Fruit fly (Drosophila melanogaster) whole organism, wandering third instar larva: ENCODE data around the gene sgg.

Experiments
- Dfd ChIP-seq: fragments of >200 bp; optimal IDR thresholded peaks from 2 replicates; lab custom pipeline; 2017; ENCODE audit warnings: missing biosample characterization, missing genetic modification characterization
- Hr78 ChIP-seq: fragments of >200 bp; optimal IDR thresholded peaks from 2 replicates; lab custom pipeline; 2017; ENCODE audit warnings: missing biosample characterization, missing genetic modification characterization
- N ChIP-seq: fragments of >200 bp; optimal IDR thresholded peaks from 2 replicates; lab custom pipeline; 2018; ENCODE audit warnings: missing biosample characterization, missing external identifiers, missing genetic modification characterization
- Vsx2 ChIP-seq: fragments of 200-300, 225-300 bp; sonication (Bioruptor generic); optimal IDR thresholded peaks from 2 replicates; lab custom pipeline; 2018; ENCODE audit warnings: missing biosample characterization, missing genetic modification characterization; ENCODE audit not compliant: partially characterized antibody
- fru ChIP-seq: fragments of 200-800 bp; sonication (Bioruptor generic); optimal IDR thresholded peaks from 3 replicates; lab custom pipeline; 2016; ENCODE audit warnings: missing biosample characterization, mild to moderate bottlenecking, missing genetic modification characterization
- rgr ChIP-seq: fragments of 200-800 bp; sonication (Bioruptor generic); optimal IDR thresholded peaks from 3 replicates; lab custom pipeline; 2016; ENCODE audit warnings: missing biosample characterization, mild to moderate bottlenecking, missing genetic modification characterization
- usp ChIP-seq: fragments of >200 bp; optimal IDR thresholded peaks from 2 replicates; lab custom pipeline; 2017; ENCODE audit warnings: missing biosample characterization, missing genetic modification characterization

DNA sequence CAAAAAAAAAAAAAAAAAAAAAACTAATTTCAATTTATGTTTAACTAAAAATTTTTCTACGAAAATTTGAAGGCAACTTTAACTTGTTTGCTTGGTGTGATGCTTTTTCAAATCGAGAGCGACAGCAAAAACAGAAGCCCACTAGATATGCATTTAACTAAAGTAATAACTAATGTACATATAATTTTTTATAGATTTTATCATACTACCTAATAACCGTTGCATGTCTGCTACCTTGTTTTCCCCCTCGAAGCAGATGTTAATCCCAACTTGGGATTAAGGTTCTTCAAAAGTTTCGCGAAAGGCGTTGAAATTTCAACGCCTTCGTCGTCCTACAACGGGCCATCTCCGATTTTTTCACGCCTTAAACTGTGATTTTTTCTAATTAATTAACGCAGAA, 49.1 kb downstream of the sgg start, which contains the start of gene CG2652:
- TF ChIP-seq usp (GFP tag; lab: Kevin White, UChicago) (no peak), Hr78 (GFP tag; lab: Kevin White, UChicago) (no peak), rgr (no peak), N (no peak), Vsx2 (GFP tag; lab: Kevin White, UChicago) (no peak), fru (GFP tag; lab: Kevin White, UChicago) (no peak), Dfd (GFP tag; lab: Kevin White, UChicago) (no peak)
